Fruit fly (Drosophila melanogaster): ENCODE data around the gene CG34260.
A peak's percentile ranks its signal among the peaks of the same experiment; 100 is the strongest.

The CG34260 gene

DNA sequence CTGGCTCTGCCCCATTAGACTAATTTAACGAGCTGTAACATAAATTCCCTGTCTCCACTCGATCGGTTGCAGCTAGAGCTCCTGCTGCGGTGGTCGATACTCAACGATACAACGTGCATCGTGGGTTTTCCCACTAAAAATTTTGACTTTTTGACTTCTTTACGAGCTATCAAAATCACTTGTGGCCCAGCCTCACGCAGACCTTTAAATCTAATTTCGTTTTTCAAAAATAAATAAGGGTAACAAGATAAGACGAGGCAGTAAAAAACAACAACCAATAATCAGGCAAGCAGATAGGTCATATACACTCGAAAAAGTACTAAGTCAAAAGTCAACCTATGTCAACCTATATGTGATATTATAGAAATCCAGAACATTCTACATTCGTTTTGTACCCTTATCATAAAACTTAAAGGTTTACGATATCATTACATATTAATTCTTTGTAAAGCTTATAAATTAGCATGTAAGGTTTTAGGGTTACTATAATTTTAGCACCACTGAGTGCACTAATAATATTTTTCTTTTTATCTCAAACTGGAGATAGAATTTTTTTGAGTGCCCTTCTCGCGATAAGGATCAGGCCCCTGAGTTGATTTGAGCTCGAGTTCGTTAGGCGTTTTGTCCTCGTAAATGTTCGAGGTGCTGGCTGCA lies 26.6 kb upstream of the CG34260 start:
- peak; percentile 3 for TF ChIP-seq CG8159 (tag; optimal IDR thresholded peaks at IDR 0.05)
- TF ChIP-seq CG15710 (tag; optimal IDR thresholded peaks at IDR 0.05): no peak
- peak; percentile 2 for TF ChIP-seq CG17806 (tag; optimal IDR thresholded peaks at IDR 0.05)
- TF ChIP-seq CG9948 (tag; optimal IDR thresholded peaks at IDR 0.05): peak; percentile 37

- TF ChIP-seq CG12605 (GFP tag; IDR thresholded peaks at IDR 0.05) (no peak), CG9948 (tag; optimal IDR thresholded peaks at IDR 0.05) (peak; percentile 13), CG32121 (GFP tag; IDR thresholded peaks at IDR 0.05) (no peak), Pif1A (GFP tag; optimal IDR thresholded peaks at IDR 0.05) (no peak), CG8301 (tag; optimal IDR thresholded peaks at IDR 0.05) (no peak), CG15710 (tag; optimal IDR thresholded peaks at IDR 0.05) (no peak), CG4496 (GFP tag; IDR thresholded peaks at IDR 0.05) (no peak), gl (tag; optimal IDR thresholded peaks at IDR 0.05) (no peak), fd96Ca (GFP tag; IDR thresholded peaks at IDR 0.05) (no peak), Pif1B (GFP tag; optimal IDR thresholded peaks at IDR 0.05) (peak; percentile 2), EcR (GFP tag; optimal IDR thresholded peaks at IDR 0.05) (peak; percentile 76), CG17806 (tag; optimal IDR thresholded peaks at IDR 0.05) (peak; percentile 9), Ets98B (GFP tag; IDR thresholded peaks at IDR 0.05) (no peak), CG14655 (GFP tag; optimal IDR thresholded peaks at IDR 0.05) (no peak), Snoo (tag; optimal IDR thresholded peaks at IDR 0.05) (no peak), D1 (tag; optimal IDR thresholded peaks at IDR 0.05) (no peak), CG8159 (tag; optimal IDR thresholded peaks at IDR 0.05) (peak; percentile 39), CG34367 (tag; optimal IDR thresholded peaks at IDR 0.05) (peak; percentile 19), rn (GFP tag; IDR thresholded peaks at IDR 0.05) (no peak), CG13204 (GFP tag; optimal IDR thresholded peaks at IDR 0.05) (peak; percentile 17), CG10348 (GFP tag; IDR thresholded peaks at IDR 0.05) (no peak)
Observed at dm6 chr3L:20688194-20688785, 25.6 kb upstream of the CG34260 start.

- TF ChIP-seq D1 (tag; optimal IDR thresholded peaks at IDR 0.05) (no peak), fd96Ca (GFP tag; IDR thresholded peaks at IDR 0.05) (no peak), Pif1B (GFP tag; optimal IDR thresholded peaks at IDR 0.05) (no peak), CG8301 (tag; optimal IDR thresholded peaks at IDR 0.05) (no peak), CG32121 (GFP tag; IDR thresholded peaks at IDR 0.05) (no peak), rn (GFP tag; IDR thresholded peaks at IDR 0.05) (no peak), CG34367 (tag; optimal IDR thresholded peaks at IDR 0.05) (no peak), CG8159 (tag; optimal IDR thresholded peaks at IDR 0.05) (no peak), CG14655 (GFP tag; optimal IDR thresholded peaks at IDR 0.05) (no peak), gl (tag; optimal IDR thresholded peaks at IDR 0.05) (no peak), CG4496 (GFP tag; IDR thresholded peaks at IDR 0.05) (no peak), CG13204 (GFP tag; optimal IDR thresholded peaks at IDR 0.05) (no peak), Ets98B (GFP tag; IDR thresholded peaks at IDR 0.05) (no peak), CG12605 (GFP tag; IDR thresholded peaks at IDR 0.05) (no peak)
Observed at dm6 chr3L:20690074-20690473, 23.8 kb upstream of the CG34260 start.

dm6 chr3L:20690857-20691645 lies 22.8 kb upstream of the CG34260 start:
- TF ChIP-seq CG8301 (tag; optimal IDR thresholded peaks at IDR 0.05): no peak
- TF ChIP-seq fd96Ca (GFP tag; IDR thresholded peaks at IDR 0.05): no peak
- TF ChIP-seq CG12605 (GFP tag; IDR thresholded peaks at IDR 0.05): no peak
- no peak for TF ChIP-seq CG32121 (GFP tag; IDR thresholded peaks at IDR 0.05)
- TF ChIP-seq CG14655 (GFP tag; optimal IDR thresholded peaks at IDR 0.05): no peak
- no peak for TF ChIP-seq CG8159 (tag; optimal IDR thresholded peaks at IDR 0.05)
- no peak for TF ChIP-seq CG15710 (tag; optimal IDR thresholded peaks at IDR 0.05)
- no peak for TF ChIP-seq CG13204 (GFP tag; optimal IDR thresholded peaks at IDR 0.05)
- no peak for TF ChIP-seq EcR (GFP tag; optimal IDR thresholded peaks at IDR 0.05)
- no peak for TF ChIP-seq Pif1B (GFP tag; optimal IDR thresholded peaks at IDR 0.05)
- no peak for TF ChIP-seq D1 (tag; optimal IDR thresholded peaks at IDR 0.05)
- no peak for TF ChIP-seq Pif1A (GFP tag; optimal IDR thresholded peaks at IDR 0.05)
- TF ChIP-seq rn (GFP tag; IDR thresholded peaks at IDR 0.05): no peak
- no peak for TF ChIP-seq Ets98B (GFP tag; IDR thresholded peaks at IDR 0.05)
- no peak for TF ChIP-seq CG4496 (GFP tag; IDR thresholded peaks at IDR 0.05)
- no peak for TF ChIP-seq gl (tag; optimal IDR thresholded peaks at IDR 0.05)
- TF ChIP-seq CG34367 (tag; optimal IDR thresholded peaks at IDR 0.05): no peak

- TF ChIP-seq CG32121 (GFP tag; IDR thresholded peaks at IDR 0.05): no peak
- no peak for TF ChIP-seq Snoo (tag; optimal IDR thresholded peaks at IDR 0.05)
- no peak for TF ChIP-seq CG14655 (GFP tag; optimal IDR thresholded peaks at IDR 0.05)
- TF ChIP-seq EcR (GFP tag; optimal IDR thresholded peaks at IDR 0.05): no peak
- TF ChIP-seq CG12605 (GFP tag; IDR thresholded peaks at IDR 0.05): no peak
- no peak for TF ChIP-seq CG13204 (GFP tag; optimal IDR thresholded peaks at IDR 0.05)
- TF ChIP-seq CG15710 (tag; optimal IDR thresholded peaks at IDR 0.05): no peak
- no peak for TF ChIP-seq CG8301 (tag; optimal IDR thresholded peaks at IDR 0.05)
- no peak for TF ChIP-seq fd96Ca (GFP tag; IDR thresholded peaks at IDR 0.05)
- no peak for TF ChIP-seq Pif1B (GFP tag; optimal IDR thresholded peaks at IDR 0.05)
Observed at dm6 chr3L:20692516-20692915, 21.4 kb upstream of the CG34260 start.

All from whole organism, pupa.